Fruit fly (Drosophila melanogaster): ENCODE data around the gene CG14275.

- TF ChIP-seq kay (GFP tag; ENCODE audit: borderline replicate concordance) (peak; percentile 97), CG1620 (GFP tag; optimal IDR thresholded peaks at IDR 0.05) (peak; percentile 91)
Observed at dm6 chr2L:8277561-8278201, 49.6 kb upstream of the CG14275 start.
